Worm (Caenorhabditis elegans): ENCODE measurements around the gene unc-129.
A peak's percentile ranks its signal among the peaks of the same experiment; 100 is the strongest.

- TF ChIP-seq R02D3.7 (tag; optimal IDR thresholded peaks at IDR 0.05) (no peak), skn-1 (tag; optimal IDR thresholded peaks at IDR 0.05) (no peak), ama-1 (optimal IDR thresholded peaks at IDR 0.05) (no peak), nhr-11 (tag; optimal IDR thresholded peaks at IDR 0.05) (no peak), fos-1 (tag; optimal IDR thresholded peaks at IDR 0.05) (peak; percentile 30), dmd-4 (tag; optimal IDR thresholded peaks at IDR 0.05) (no peak), alr-1 (tag; optimal IDR thresholded peaks at IDR 0.05) (no peak), unc-39 (tag; optimal IDR thresholded peaks at IDR 0.05) (no peak), ztf-1 (GFP tag; conservative IDR thresholded peaks at IDR 0.05) (no peak), lin-13 (GFP tag; optimal IDR thresholded peaks at IDR 0.05) (no peak), aly-2 (tag; optimal IDR thresholded peaks at IDR 0.05) (no peak)
Observed at ce11 chrIV:8986761-8987316, 18.4 kb downstream of the unc-129 start, which contains the start of gene bre-1.

Measured in whole organism, L2 larva.